Worm (Caenorhabditis elegans) whole organism, L1 larva: ENCODE measurements around the gene col-78.

Experiments
- C16A3.4 ChIP-seq: fragments of 150-350 bp; optimal IDR thresholded peaks from 2 replicates; lab custom pipeline; 2014; ENCODE audit warnings: missing biosample characterization, missing genetic modification characterization
- F16B12.6 ChIP-seq: fragments of 150-350 bp; optimal IDR thresholded peaks from 2 replicates; lab custom pipeline; 2014; ENCODE audit warnings: missing biosample characterization, missing genetic modification characterization
- Y116A8C.19 ChIP-seq: sonication (generic microtip); optimal IDR thresholded peaks from 2 replicates; lab custom pipeline; 2016; ENCODE audit warnings: missing compliant biosample characterization, missing genetic modification characterization, borderline replicate concordance
- alr-1 ChIP-seq: fragments of 200-800 bp; sonication (Bioruptor generic); optimal IDR thresholded peaks from 2 replicates; lab custom pipeline; 2018; ENCODE audit warnings: borderline replicate concordance, mild to moderate bottlenecking, missing genetic modification characterization, missing compliant biosample characterization
- ama-1 ChIP-seq: fragments of 150-350 bp; optimal IDR thresholded peaks from 2 replicates; lab custom pipeline; 2014
- blmp-1 ChIP-seq: fragments of 150-350 bp; optimal IDR thresholded peaks from 2 replicates; lab custom pipeline; 2014; ENCODE audit warnings: missing biosample characterization, missing genetic modification characterization
- ceh-88 ChIP-seq: fragments of 200-800 bp; sonication (Bioruptor generic); IDR thresholded peaks from 2 replicates; pipeline ENCODE4 v1.3.6; 2022; ENCODE audit warnings: missing genetic modification characterization, missing compliant biosample characterization
- dpl-1 ChIP-seq, 3 experiments: fragments of 150-350 bp in 2 of 3; sonication (generic microtip) in 1 of 3; optimal IDR thresholded peaks; 2 replicates each; lab custom pipeline; 2014 to 2017; ENCODE audit warnings: missing biosample characterization in 3 of 3, missing genetic modification characterization in 3 of 3, missing genetic modification reagents in 3 of 3
- elt-2 ChIP-seq: sonication (generic microtip); optimal IDR thresholded peaks from 2 replicates; lab custom pipeline; 2016; ENCODE audit warnings: missing genetic modification characterization, mild to moderate bottlenecking, inconsistent platforms, missing compliant biosample characterization, missing genetic modification reagents
- elt-3 ChIP-seq, 6 experiments: fragments of 150-350 bp in 1 of 6; sonication (generic microtip); optimal IDR thresholded peaks; 2 replicates each; lab custom pipeline; 2017 to 2018; ENCODE audit warnings: missing biosample characterization in 6 of 6, missing genetic modification characterization in 6 of 6, inconsistent platforms in 1 of 6
- fkh-10 ChIP-seq: sonication (generic microtip); optimal IDR thresholded peaks from 2 replicates; lab custom pipeline; 2017; ENCODE audit warnings: missing biosample characterization, missing genetic modification reagents, missing genetic modification characterization
- fkh-4 ChIP-seq: sonication (generic microtip); optimal IDR thresholded peaks from 2 replicates; lab custom pipeline; 2016; ENCODE audit warnings: missing compliant biosample characterization, missing genetic modification characterization, borderline replicate concordance
- fkh-8 ChIP-seq: sonication (generic microtip); optimal IDR thresholded peaks from 2 replicates; lab custom pipeline; 2016; ENCODE audit warnings: mild to moderate bottlenecking, missing genetic modification characterization, missing compliant biosample characterization
- grh-1 ChIP-seq: fragments of 200-800 bp; sonication (Bioruptor generic); IDR thresholded peaks from 2 replicates; pipeline ENCODE4 v1.3.6; 2022; ENCODE audit warnings: missing genetic modification reagents, missing genetic modification characterization, missing compliant biosample characterization
- hlh-4 ChIP-seq: sonication (generic microtip); optimal IDR thresholded peaks from 2 replicates; lab custom pipeline; 2016; ENCODE audit warnings: mild to moderate bottlenecking, missing genetic modification characterization, missing compliant biosample characterization
- hpl-2 ChIP-seq: fragments of 150-350 bp; optimal IDR thresholded peaks from 2 replicates; lab custom pipeline; 2014; ENCODE audit warnings: missing biosample characterization, missing genetic modification reagents, missing genetic modification characterization
- isw-1 ChIP-seq: fragments of 200-800 bp; sonication (Bioruptor generic); IDR thresholded peaks from 2 replicates; pipeline ENCODE4 v1.3.6; 2022; ENCODE audit warnings: missing genetic modification characterization, missing compliant biosample characterization
- lin-14 ChIP-seq: fragments of 200-800 bp; sonication (Bioruptor generic); optimal IDR thresholded peaks from 2 replicates; lab custom pipeline; 2018; ENCODE audit warnings: mild to moderate bottlenecking, missing genetic modification characterization, moderate library complexity, missing compliant biosample characterization
- lin-35 ChIP-seq, 2 experiments: fragments of 150-350 bp; optimal IDR thresholded peaks; 2 replicates each; lab custom pipeline; 2014; ENCODE audit warnings: missing biosample characterization in 2 of 2, missing genetic modification characterization in 2 of 2, missing genetic modification reagents in 2 of 2
- lin-39 ChIP-seq: fragments of 150-350 bp; optimal IDR thresholded peaks from 2 replicates; lab custom pipeline; 2014; ENCODE audit warnings: missing biosample characterization, missing genetic modification reagents, missing genetic modification characterization
- lsy-2 ChIP-seq, 2 experiments: fragments of 150-350 bp; optimal IDR thresholded peaks; 2 replicates each; lab custom pipeline; 2014; ENCODE audit warnings: missing biosample characterization in 2 of 2, missing genetic modification characterization in 2 of 2
- mdl-1 ChIP-seq, 2 experiments: fragments of 150-350 bp; optimal IDR thresholded peaks; 2 replicates each; lab custom pipeline; 2014 to 2017; ENCODE audit warnings: missing biosample characterization in 2 of 2, missing genetic modification characterization in 2 of 2, inconsistent platforms in 1 of 2
- mef-2 ChIP-seq: fragments of 150-350 bp; optimal IDR thresholded peaks from 2 replicates; lab custom pipeline; 2014; ENCODE audit warnings: missing biosample characterization, missing genetic modification characterization
- mep-1 ChIP-seq: fragments of 150-350 bp; optimal IDR thresholded peaks from 2 replicates; lab custom pipeline; 2014; ENCODE audit warnings: missing biosample characterization, missing genetic modification characterization
- nhr-11 ChIP-seq: fragments of 150-350 bp; optimal IDR thresholded peaks from 2 replicates; lab custom pipeline; 2014; ENCODE audit warnings: missing biosample characterization, missing genetic modification characterization
- nhr-20 ChIP-seq: sonication (generic microtip); optimal IDR thresholded peaks from 2 replicates; lab custom pipeline; 2016; ENCODE audit warnings: mild to moderate bottlenecking, missing genetic modification characterization, missing compliant biosample characterization
- nhr-47 ChIP-seq: sonication (generic microtip); optimal IDR thresholded peaks from 2 replicates; lab custom pipeline; 2016; ENCODE audit warnings: mild to moderate bottlenecking, missing genetic modification characterization, moderate library complexity, missing compliant biosample characterization
- nhr-71 ChIP-seq: sonication (generic microtip); optimal IDR thresholded peaks from 2 replicates; lab custom pipeline; 2016; ENCODE audit warnings: mild to moderate bottlenecking, missing genetic modification characterization, moderate library complexity, missing compliant biosample characterization
- nhr-76 ChIP-seq: sonication (generic microtip); optimal IDR thresholded peaks from 2 replicates; lab custom pipeline; 2017; ENCODE audit warnings: missing biosample characterization, missing genetic modification characterization
- nhr-77 ChIP-seq: fragments of 150-350 bp; optimal IDR thresholded peaks from 2 replicates; lab custom pipeline; 2014; ENCODE audit warnings: missing biosample characterization, missing genetic modification characterization
- nhr-85 ChIP-seq: sonication (generic microtip); peaks from one replicate; lab custom pipeline; 2016; ENCODE audit warnings: missing genetic modification characterization, inconsistent platforms, missing compliant biosample characterization
- pag-3 ChIP-seq: sonication (generic microtip); optimal IDR thresholded peaks from 2 replicates; lab custom pipeline; 2017; ENCODE audit warnings: missing genetic modification characterization, mild to moderate bottlenecking, missing compliant biosample characterization, antibody characterized with exemption, borderline replicate concordance; ENCODE audit not compliant: insufficient read depth
- pax-3 ChIP-seq: fragments of 200-800 bp; sonication (Bioruptor generic); optimal IDR thresholded peaks from 2 replicates; lab custom pipeline; 2018; ENCODE audit warnings: mild to moderate bottlenecking, missing genetic modification characterization, moderate library complexity, missing compliant biosample characterization
- skn-1 ChIP-seq: fragments of 150-350 bp; optimal IDR thresholded peaks from 2 replicates; lab custom pipeline; 2014; ENCODE audit warnings: missing biosample characterization, missing genetic modification characterization
- snu-23 ChIP-seq: sonication (generic microtip); optimal IDR thresholded peaks from 2 replicates; lab custom pipeline; 2016; ENCODE audit warnings: missing genetic modification characterization, missing compliant biosample characterization
- sox-4 ChIP-seq: sonication (generic microtip); optimal IDR thresholded peaks from 2 replicates; lab custom pipeline; 2016; ENCODE audit warnings: missing genetic modification characterization, missing compliant biosample characterization
- swsn-7 ChIP-seq: sonication (generic microtip); optimal IDR thresholded peaks from 2 replicates; lab custom pipeline; 2016; ENCODE audit warnings: missing genetic modification characterization, missing compliant biosample characterization
- tbx-2 ChIP-seq: sonication (generic microtip); optimal IDR thresholded peaks from 2 replicates; lab custom pipeline; 2016; ENCODE audit warnings: missing genetic modification characterization, missing compliant biosample characterization
- unc-130 ChIP-seq: fragments of 150-350 bp; optimal IDR thresholded peaks from 2 replicates; lab custom pipeline; 2017; ENCODE audit warnings: missing biosample characterization, missing genetic modification characterization, inconsistent platforms
- unc-86 ChIP-seq: sonication (generic microtip); optimal IDR thresholded peaks from 2 replicates; lab custom pipeline; 2016; ENCODE audit warnings: missing genetic modification characterization, missing compliant biosample characterization
- unc-98 ChIP-seq: fragments of 200-800 bp; sonication (Bioruptor generic); IDR thresholded peaks from 2 replicates; pipeline ENCODE4 v1.3.6; 2022; ENCODE audit warnings: missing genetic modification characterization, missing compliant biosample characterization
- ztf-4 ChIP-seq: fragments of 150-350 bp; optimal IDR thresholded peaks from 2 replicates; lab custom pipeline; 2014; ENCODE audit warnings: missing biosample characterization, missing genetic modification characterization

Gene col-78

ce11 chrII:9112851-9113250 lies 39.5 kb upstream of the col-78 start, which contains the start of gene jun-1 (continued):
- peak; percentile 96 for TF ChIP-seq nhr-71 (tag; lab: Kevin White, UChicago)
- TF ChIP-seq nhr-11 (tag; lab: Kevin White, UChicago) = peak; percentile 75
- no peak for TF ChIP-seq hlh-4 (tag; lab: Kevin White, UChicago)

ce11 chrII:9113759-9114158 lies 38.6 kb upstream of the col-78 start:
- TF ChIP-seq tbx-2 (tag; lab: Kevin White, UChicago) (peak; percentile 5), lsy-2 (tag; optimal IDR thresholded peaks at IDR 0.05; lab: Kevin White, UChicago) (peak; percentile 3 to 54), dpl-1 (GFP tag; optimal IDR thresholded peaks at IDR 0.05; lab: Kevin White, UChicago) (peak in 2 of 3 experiments; percentile 2 to 10), nhr-20 (tag; lab: Kevin White, UChicago) (peak; percentile 2), ztf-4 (tag; lab: Kevin White, UChicago) (peak; percentile 9), grh-1 (GFP tag; lab: Robert Waterston, UW) (no peak), snu-23 (GFP tag; lab: Kevin White, UChicago) (peak; percentile 8), alr-1 (no peak), fkh-10 (GFP tag; lab: Kevin White, UChicago) (no peak), nhr-76 (tag; lab: Kevin White, UChicago) (no peak), lin-14 (GFP tag; lab: Kevin White, UChicago) (peak; percentile 45), blmp-1 (tag; lab: Kevin White, UChicago) (peak; percentile 60), lin-39 (tag; lab: Kevin White, UChicago) (no peak), nhr-77 (tag; lab: Kevin White, UChicago) (no peak), lin-35 (GFP tag; optimal IDR thresholded peaks at IDR 0.05; lab: Kevin White, UChicago) (peak in 1 of 2 experiments; percentile 57), ama-1 (lab: Kevin White, UChicago) (no peak), pax-3 (tag; lab: Kevin White, UChicago) (no peak), mef-2 (tag; lab: Kevin White, UChicago) (no peak), nhr-85 (tag; lab: Kevin White, UChicago) (peak; percentile 61), C16A3.4 (no peak), mdl-1 (tag; optimal IDR thresholded peaks at IDR 0.05; lab: Kevin White, UChicago) (peak in 1 of 2 experiments; percentile 9), unc-98 (GFP tag; lab: Robert Waterston, UW) (no peak), skn-1 (no peak), elt-3 (tag; optimal IDR thresholded peaks at IDR 0.05; lab: Kevin White, UChicago) (peak in 1 of 6 experiments; percentile 45), hlh-4 (tag; lab: Kevin White, UChicago) (no peak), elt-2 (tag; lab: Kevin White, UChicago) (peak; percentile 23), nhr-71 (tag; lab: Kevin White, UChicago) (peak; percentile 19), unc-130 (tag; lab: Kevin White, UChicago) (peak; percentile 3), F16B12.6 (tag; lab: Kevin White, UChicago) (no peak)

DNA sequence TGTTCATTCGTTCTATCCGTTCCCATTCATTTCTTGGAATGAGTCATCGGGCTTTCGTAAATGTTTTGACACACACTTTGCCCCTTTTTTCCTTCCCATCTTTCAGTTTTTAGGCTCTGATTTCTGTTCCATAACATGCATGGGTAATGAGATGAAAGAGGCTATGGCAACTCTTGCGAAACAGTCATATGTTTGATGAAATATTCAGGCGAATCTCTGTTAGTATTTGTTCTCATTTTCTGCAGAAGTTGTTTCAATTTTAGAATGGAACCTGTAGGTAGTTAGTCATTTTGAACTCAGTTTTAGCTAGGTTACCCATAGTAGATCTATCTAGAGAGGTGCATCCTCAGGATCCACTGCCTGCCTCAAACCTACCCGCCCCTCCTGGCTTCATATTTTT lies 37.4 kb upstream of the col-78 start:
- TF ChIP-seq dpl-1 (GFP tag; optimal IDR thresholded peaks at IDR 0.05; lab: Kevin White, UChicago) (no peak), nhr-85 (tag; lab: Kevin White, UChicago) (peak; percentile 34), Y116A8C.19 (tag; lab: Kevin White, UChicago) (no peak), elt-2 (tag; lab: Kevin White, UChicago) (no peak), ceh-88 (GFP tag; lab: Robert Waterston, UW) (no peak), lsy-2 (tag; optimal IDR thresholded peaks at IDR 0.05; lab: Kevin White, UChicago) (no peak)

- peak; percentile 25 for TF ChIP-seq nhr-11 (tag; lab: Kevin White, UChicago)
- TF ChIP-seq nhr-47 = peak; percentile 64
- TF ChIP-seq fkh-8 = peak; percentile 86
- TF ChIP-seq nhr-76 (tag; lab: Kevin White, UChicago) = no peak
- no peak for TF ChIP-seq snu-23 (GFP tag; lab: Kevin White, UChicago)
- TF ChIP-seq mdl-1 (tag; optimal IDR thresholded peaks at IDR 0.05; lab: Kevin White, UChicago) = no peak
- no peak for TF ChIP-seq swsn-7 (tag; lab: Kevin White, UChicago)
- no peak for TF ChIP-seq pag-3 (tag; lab: Kevin White, UChicago)
- TF ChIP-seq ceh-88 (GFP tag; lab: Robert Waterston, UW) = no peak
- TF ChIP-seq unc-86 (tag; lab: Kevin White, UChicago) = no peak
- peak; percentile 76 for TF ChIP-seq nhr-71 (tag; lab: Kevin White, UChicago)
- TF ChIP-seq fkh-4 (tag; lab: Kevin White, UChicago) = no peak
- no peak for TF ChIP-seq C16A3.4
- no peak for TF ChIP-seq mep-1 (tag; lab: Kevin White, UChicago)
- no peak for TF ChIP-seq hlh-4 (tag; lab: Kevin White, UChicago)
- TF ChIP-seq sox-4 (tag; lab: Kevin White, UChicago) = peak; percentile 4
- TF ChIP-seq lin-14 (GFP tag; lab: Kevin White, UChicago) = peak; percentile 47
- no peak for TF ChIP-seq isw-1
- TF ChIP-seq hpl-2 = no peak
- no peak for TF ChIP-seq skn-1
- no peak for TF ChIP-seq unc-130 (tag; lab: Kevin White, UChicago)
Observed at ce11 chrII:9115644-9116043, 36.7 kb upstream of the col-78 start.
